Worm (Caenorhabditis elegans) whole organism, L4 larva: Measurements from ENCODE around the gene srj-9.

Source experiments
- R02D3.7 ChIP-seq: fragments of 150-350 bp; sonication (generic microtip); optimal IDR thresholded peaks from 3 replicates; lab custom pipeline; 2014; ENCODE audit warnings: missing biosample characterization, missing genetic modification characterization
- Y5F2A.4 ChIP-seq: fragments of 200-800 bp; sonication (Bioruptor generic); optimal IDR thresholded peaks from 2 replicates; lab custom pipeline; 2018; ENCODE audit warnings: mild to moderate bottlenecking, missing genetic modification characterization, missing compliant biosample characterization
- aha-1 ChIP-seq: fragments of 150-350 bp; peaks from one replicate; lab custom pipeline; 2014; ENCODE audit warnings: missing biosample characterization, missing genetic modification characterization
- ama-1 ChIP-seq: fragments of 150-350 bp; optimal IDR thresholded peaks from 2 replicates; lab custom pipeline; 2014; ENCODE audit warnings: inconsistent platforms, mixed read lengths
- daf-12 ChIP-seq: fragments of 150-350 bp; optimal IDR thresholded peaks from 2 replicates; lab custom pipeline; 2014; ENCODE audit warnings: missing biosample characterization, missing genetic modification reagents, missing genetic modification characterization
- duxl-1 ChIP-seq: sonication (generic microtip); optimal IDR thresholded peaks from 2 replicates; lab custom pipeline; 2016; ENCODE audit warnings: mild to moderate bottlenecking, missing genetic modification characterization, moderate library complexity, missing compliant biosample characterization; ENCODE audit not compliant: poor library complexity
- egl-43 ChIP-seq: fragments of 200-800 bp; sonication (Bioruptor generic); IDR thresholded peaks from 2 replicates; pipeline ENCODE4 v1.3.6; 2022; ENCODE audit warnings: missing genetic modification reagents, missing genetic modification characterization, missing compliant biosample characterization

ce11 chrV:3455135-3455747, 23.5 kb downstream of the srj-9 start:
- no peak for TF ChIP-seq duxl-1 (tag; lab: Kevin White, UChicago)
- TF ChIP-seq egl-43, result no peak
- no peak for TF ChIP-seq aha-1 (tag; lab: Kevin White, UChicago)
- TF ChIP-seq daf-12, result no peak
- no peak for TF ChIP-seq Y5F2A.4
- no peak for TF ChIP-seq ama-1 (lab: Kevin White, UChicago)
- TF ChIP-seq R02D3.7, result no peak
